Fruit fly (Drosophila melanogaster) whole organism, pupa: Measurements from ENCODE around the gene Elp6.

Experiments
- CG10348 ChIP-seq: fragments of 200-800 bp; sonication (Bioruptor generic); IDR thresholded peaks from 2 replicates; pipeline ENCODE4 v1.3.6; 2022; ENCODE audit warnings: missing biosample characterization, missing genetic modification characterization
- CG13204 ChIP-seq: fragments of 200-800 bp; sonication (Bioruptor generic); optimal IDR thresholded peaks from 2 replicates; lab custom pipeline; 2018; ENCODE audit warnings: missing biosample characterization, mild to moderate bottlenecking, missing genetic modification characterization, moderate library complexity
- CG14655 ChIP-seq: fragments of 200-800 bp; sonication (Bioruptor generic); optimal IDR thresholded peaks from 3 replicates; lab custom pipeline; 2017; ENCODE audit warnings: mild to moderate bottlenecking, missing biosample characterization, missing genetic modification reagents, missing genetic modification characterization
- CG32121 ChIP-seq: fragments of 200-800 bp; sonication (Bioruptor generic); IDR thresholded peaks from 2 replicates; pipeline ENCODE4 v1.3.6; 2022; ENCODE audit warnings: missing biosample characterization, missing genetic modification characterization
- CG34367 ChIP-seq: fragments of 200-800 bp; sonication (Bioruptor generic); optimal IDR thresholded peaks from 2 replicates; lab custom pipeline; 2018; ENCODE audit warnings: missing biosample characterization, mild to moderate bottlenecking, missing genetic modification characterization
- CG4496 ChIP-seq: fragments of 200-800 bp; sonication (Bioruptor generic); IDR thresholded peaks from 3 replicates; pipeline ENCODE4 v1.3.6; 2022; ENCODE audit warnings: missing biosample characterization, missing genetic modification characterization
- Ets98B ChIP-seq: fragments of 200-800 bp; sonication (Bioruptor generic); IDR thresholded peaks from 2 replicates; pipeline ENCODE4 v1.3.6; 2022; ENCODE audit warnings: missing biosample characterization, missing genetic modification characterization
- Pif1A ChIP-seq: fragments of 200-800 bp; sonication (Bioruptor generic); optimal IDR thresholded peaks from 3 replicates; lab custom pipeline; 2016; ENCODE audit warnings: missing biosample characterization, missing genetic modification characterization
- gl ChIP-seq: fragments of 200-800 bp; sonication (Bioruptor generic); optimal IDR thresholded peaks from 2 replicates; lab custom pipeline; 2018; ENCODE audit warnings: missing biosample characterization, mild to moderate bottlenecking, missing genetic modification characterization

DNA sequence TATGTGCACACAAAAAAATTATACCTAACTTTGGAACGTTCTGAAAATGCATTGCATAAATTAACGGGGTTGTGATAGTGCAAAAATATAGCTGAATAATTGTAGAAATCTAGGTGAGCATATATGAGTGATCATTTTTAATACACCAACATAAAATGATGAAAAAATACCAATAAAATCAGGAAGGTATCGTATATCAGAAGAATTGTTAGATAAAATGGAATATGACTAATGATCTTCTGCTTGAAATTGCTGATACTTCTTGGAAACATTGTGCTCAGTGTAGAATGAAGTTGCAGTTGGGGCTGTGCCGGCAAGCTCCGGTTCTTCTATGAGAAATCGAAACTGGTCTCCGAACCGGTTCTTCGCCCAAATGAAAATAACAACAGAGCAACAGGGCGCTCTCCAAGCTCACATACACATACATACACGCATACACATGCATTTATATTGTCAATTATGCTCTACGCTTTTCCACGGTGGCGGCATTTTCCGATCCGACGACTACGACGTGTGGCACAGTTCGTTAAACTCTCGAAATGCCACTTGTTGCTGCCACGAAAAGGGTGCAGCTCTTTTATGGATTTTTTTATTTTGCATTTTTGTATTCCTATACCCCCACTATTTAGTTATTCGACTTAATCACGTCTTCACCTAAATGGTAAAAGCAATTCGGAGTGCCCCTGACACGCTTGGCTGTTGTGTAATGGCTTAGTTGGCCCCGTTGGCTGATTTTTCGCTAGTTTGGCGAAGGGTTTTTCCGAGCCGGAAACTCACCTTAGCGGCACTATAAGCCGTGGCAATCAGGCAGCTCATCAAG is 34.4 kb upstream of the Elp6 start:
- TF ChIP-seq CG32121 (GFP tag; lab: Robert Waterston, UW) (peak; percentile 87), CG34367 (tag; lab: Kevin White, UChicago) (peak; percentile 91), CG14655 (GFP tag; lab: Kevin White, UChicago) (peak; percentile 95), CG13204 (GFP tag; lab: Kevin White, UChicago) (peak; percentile 90), CG10348 (GFP tag; lab: Robert Waterston, UW) (peak; percentile 64; the same call in 1 of the 2 replicates), Pif1A (GFP tag; lab: Kevin White, UChicago) (peak; percentile 92), CG4496 (peak; percentile 90), gl (tag; lab: Kevin White, UChicago) (peak; percentile 77), Ets98B (GFP tag; lab: Robert Waterston, UW) (peak; percentile 80)
